Worm (Caenorhabditis elegans) whole organism, L4 larva: ENCODE data around the gene gcy-18.

Experiments
- D1046.2 ChIP-seq: fragments of 200-800 bp; sonication (Bioruptor generic); IDR thresholded peaks from 2 replicates; pipeline ENCODE4 v1.3.6; 2022; ENCODE audit warnings: missing genetic modification characterization, missing compliant biosample characterization
- F44E2.7 ChIP-seq: fragments of 200-800 bp; sonication (Bioruptor generic); IDR thresholded peaks from 2 replicates; pipeline ENCODE4 v2.1.2; 2022; ENCODE audit warnings: missing genetic modification characterization, missing compliant biosample characterization
- F49E8.2 ChIP-seq: sonication (generic microtip); optimal IDR thresholded peaks from 2 replicates; lab custom pipeline; 2016; ENCODE audit warnings: missing compliant biosample characterization, mild to moderate bottlenecking, missing genetic modification characterization, borderline replicate concordance
- Y48G9A.11 ChIP-seq: fragments of 200-800 bp; sonication (Bioruptor generic); IDR thresholded peaks from 2 replicates; pipeline ENCODE4 v1.3.6; 2022; ENCODE audit warnings: missing genetic modification reagents, missing genetic modification characterization, missing compliant biosample characterization
- aha-1 ChIP-seq: fragments of 150-350 bp; peaks from one replicate; lab custom pipeline; 2014; ENCODE audit warnings: missing biosample characterization, missing genetic modification characterization
- aly-2 ChIP-seq: sonication (generic microtip); optimal IDR thresholded peaks from 2 replicates; lab custom pipeline; 2018; ENCODE audit warnings: missing biosample characterization, missing genetic modification characterization
- ceh-20 ChIP-seq: fragments of 200-800 bp; sonication (Bioruptor generic); IDR thresholded peaks from 2 replicates; pipeline ENCODE4 v1.3.6; 2022; ENCODE audit warnings: missing genetic modification reagents, missing genetic modification characterization, missing compliant biosample characterization
- ceh-32 ChIP-seq: sonication (generic microtip); optimal IDR thresholded peaks from 2 replicates; lab custom pipeline; 2016; ENCODE audit warnings: mild to moderate bottlenecking, missing genetic modification characterization, missing compliant biosample characterization; ENCODE audit not compliant: poor library complexity
- daf-16 ChIP-seq, 3 experiments: sonication (generic microtip); optimal IDR thresholded peaks; 2 replicates each; lab custom pipeline; 2016 to 2017; ENCODE audit warnings: missing genetic modification characterization in 3 of 3, missing genetic modification reagents in 3 of 3, mild to moderate bottlenecking in 2 of 3, missing compliant biosample characterization in 2 of 3, missing biosample characterization in 1 of 3, moderate library complexity in 1 of 3
- dmd-6 ChIP-seq: fragments of 200-800 bp; sonication (Bioruptor generic); IDR thresholded peaks from 2 replicates; pipeline ENCODE4 v1.3.6; 2022; ENCODE audit warnings: missing genetic modification reagents, missing genetic modification characterization, missing compliant biosample characterization
- dve-1 ChIP-seq: sonication (generic microtip); optimal IDR thresholded peaks from 2 replicates; lab custom pipeline; 2017; ENCODE audit warnings: antibody characterized with exemption, mild to moderate bottlenecking, missing genetic modification characterization, missing compliant biosample characterization; ENCODE audit not compliant: insufficient read depth
- hlh-11 ChIP-seq: fragments of 200-800 bp; sonication (Bioruptor generic); optimal IDR thresholded peaks from 2 replicates; lab custom pipeline; 2018; ENCODE audit warnings: mild to moderate bottlenecking, missing genetic modification characterization, missing compliant biosample characterization
- hmg-1.1 ChIP-seq: fragments of 200-800 bp; sonication (Bioruptor generic); IDR thresholded peaks from 2 replicates; pipeline ENCODE4 v1.3.6; 2022; ENCODE audit warnings: missing genetic modification reagents, missing genetic modification characterization, missing compliant biosample characterization
- lin-1 ChIP-seq: fragments of 200-800 bp; sonication (Bioruptor generic); IDR thresholded peaks from 2 replicates; pipeline ENCODE4 v1.3.6; 2022; ENCODE audit warnings: missing genetic modification reagents, missing genetic modification characterization, missing compliant biosample characterization
- lin-15B ChIP-seq: fragments of 150-350 bp; sonication (generic microtip); optimal IDR thresholded peaks from 3 replicates; lab custom pipeline; 2014; ENCODE audit warnings: missing biosample characterization, missing genetic modification characterization
- lin-29 ChIP-seq: fragments of 200-800 bp; sonication (Bioruptor generic); IDR thresholded peaks from 2 replicates; pipeline ENCODE4 v1.3.6; 2022; ENCODE audit warnings: missing genetic modification reagents, missing genetic modification characterization, missing compliant biosample characterization
- lsy-2 ChIP-seq, 2 experiments: fragments of 150-350 bp in 1 of 2; sonication (generic microtip) in 1 of 2; optimal IDR thresholded peaks; 2 replicates each; lab custom pipeline; 2014 to 2017; ENCODE audit warnings: missing biosample characterization in 2 of 2, missing genetic modification characterization in 2 of 2
- madf-9 ChIP-seq: fragments of 200-800 bp; sonication (Bioruptor generic); conservative IDR thresholded peaks from 2 replicates; pipeline ENCODE4 v1.3.6; 2022; ENCODE audit warnings: missing genetic modification reagents, missing genetic modification characterization, missing compliant biosample characterization
- mdl-1 ChIP-seq, 2 experiments: fragments of 150-350 bp in 1 of 2; sonication (generic microtip) in 1 of 2; optimal IDR thresholded peaks; 2 replicates each; lab custom pipeline; 2014 to 2017; ENCODE audit warnings: missing biosample characterization in 2 of 2, missing genetic modification characterization in 2 of 2
- mep-1 ChIP-seq: fragments of 150-350 bp; sonication (generic microtip); optimal IDR thresholded peaks from 3 replicates; lab custom pipeline; 2014; ENCODE audit warnings: missing biosample characterization, missing genetic modification characterization
- mes-2 ChIP-seq: sonication (generic microtip); optimal IDR thresholded peaks from 2 replicates; lab custom pipeline; 2016; ENCODE audit warnings: missing genotype, mild to moderate bottlenecking, missing genetic modification characterization, missing compliant biosample characterization; ENCODE audit not compliant: poor library complexity, severe bottlenecking
- mxl-3 ChIP-seq: fragments of 200-800 bp; sonication (Bioruptor generic); optimal IDR thresholded peaks from 2 replicates; lab custom pipeline; 2018; ENCODE audit warnings: mild to moderate bottlenecking, missing genetic modification characterization, missing compliant biosample characterization
- nhr-25 ChIP-seq: sonication (generic microtip); optimal IDR thresholded peaks from 2 replicates; lab custom pipeline; 2017; ENCODE audit warnings: missing genetic modification characterization, mild to moderate bottlenecking, missing compliant biosample characterization, antibody characterized with exemption, moderate library complexity, borderline replicate concordance; ENCODE audit not compliant: insufficient read depth
- nhr-28 ChIP-seq: fragments of 150-350 bp; optimal IDR thresholded peaks from 2 replicates; lab custom pipeline; 2014; ENCODE audit warnings: missing biosample characterization, missing genetic modification characterization
- nhr-41 ChIP-seq: fragments of 200-800 bp; sonication (Bioruptor generic); IDR thresholded peaks from 2 replicates; pipeline ENCODE4 v1.3.6; 2022; ENCODE audit warnings: missing genetic modification reagents, missing genetic modification characterization, missing compliant biosample characterization
- nhr-42 ChIP-seq: fragments of 200-800 bp; sonication (Bioruptor generic); IDR thresholded peaks from 2 replicates; pipeline ENCODE4 v1.3.6; 2022; ENCODE audit warnings: missing genetic modification characterization, missing compliant biosample characterization
- rbr-2 ChIP-seq: sonication (generic microtip); optimal IDR thresholded peaks from 2 replicates; lab custom pipeline; 2016; ENCODE audit warnings: missing genotype, missing genetic modification characterization, missing compliant biosample characterization
- sdz-12 ChIP-seq: fragments of 200-800 bp; sonication (Bioruptor generic); optimal IDR thresholded peaks from 2 replicates; lab custom pipeline; 2018; ENCODE audit warnings: mild to moderate bottlenecking, missing genetic modification characterization, missing compliant biosample characterization
- set-16 ChIP-seq: fragments of 200-800 bp; sonication (Bioruptor generic); IDR thresholded peaks from 2 replicates; pipeline ENCODE4 v1.3.6; 2022; ENCODE audit warnings: missing genetic modification reagents, missing genetic modification characterization, missing compliant biosample characterization
- snpc-4 ChIP-seq: fragments of 150-350 bp; optimal IDR thresholded peaks from 2 replicates; lab custom pipeline; 2014; ENCODE audit warnings: missing biosample characterization, missing genetic modification characterization
- tag-97 ChIP-seq: fragments of 200-800 bp; sonication (Bioruptor generic); IDR thresholded peaks from 2 replicates; pipeline ENCODE4 v1.3.6; 2022; ENCODE audit warnings: missing genetic modification characterization, missing compliant biosample characterization
- unc-62 ChIP-seq, 3 experiments: fragments of 150-350 bp in 1 of 3; sonication (generic microtip); optimal IDR thresholded peaks in 2 of 3; peaks in 1 of 3; 1 replicate in 1 of 3; 2 replicates in 2 of 3; lab custom pipeline; 2014 to 2017; ENCODE audit warnings: missing biosample characterization in 3 of 3, missing genetic modification characterization in 3 of 3, missing genetic modification reagents in 3 of 3, missing genotype in 1 of 3
- zag-1 ChIP-seq: fragments of 150-350 bp; optimal IDR thresholded peaks from 2 replicates; lab custom pipeline; 2014; ENCODE audit warnings: missing biosample characterization, missing genetic modification characterization
- zip-11 ChIP-seq: fragments of 200-800 bp; sonication (Bioruptor generic); IDR thresholded peaks from 2 replicates; pipeline ENCODE4 v1.3.6; 2022; ENCODE audit warnings: missing genetic modification characterization, missing compliant biosample characterization
- zip-2 ChIP-seq: fragments of 150-350 bp; optimal IDR thresholded peaks from 2 replicates; lab custom pipeline; 2014; ENCODE audit warnings: missing biosample characterization, missing genetic modification characterization

The gcy-18 gene

ce11 chrIV:12842121-12842520, 17.8 kb upstream of the gcy-18 start (continued):
- TF ChIP-seq madf-9 (GFP tag; lab: Robert Waterston, UW) = no peak
- TF ChIP-seq lin-1 (GFP tag; lab: Robert Waterston, UW) = peak; percentile 94
- peak; percentile 98 for TF ChIP-seq dmd-6 (GFP tag; lab: Robert Waterston, UW)
- TF ChIP-seq mes-2 (tag; lab: Kevin White, UChicago) = no peak
- no peak for TF ChIP-seq D1046.2 (GFP tag; lab: Robert Waterston, UW)
- no peak for TF ChIP-seq zag-1
- TF ChIP-seq lin-29 (GFP tag; lab: Robert Waterston, UW) = no peak
- peak; percentile 57 for TF ChIP-seq mep-1
- TF ChIP-seq ceh-20 = 0 out of 2 replicates have a peak, but pooled peaks have one; percentile 28
- no peak for TF ChIP-seq snpc-4 (tag; lab: Kevin White, UChicago)

- TF ChIP-seq nhr-28 (no peak), ceh-32 (tag; lab: Kevin White, UChicago) (no peak), Y48G9A.11 (GFP tag; lab: Robert Waterston, UW) (no peak), hlh-11 (no peak), zip-11 (GFP tag; lab: Robert Waterston, UW) (no peak), mdl-1 (tag; optimal IDR thresholded peaks at IDR 0.05; lab: Kevin White, UChicago) (no peak), zip-2 (tag; lab: Kevin White, UChicago) (no peak), mep-1 (no peak), tag-97 (GFP tag; lab: Robert Waterston, UW) (no peak), lin-15B (tag; lab: Kevin White, UChicago) (no peak), F44E2.7 (no peak), mxl-3 (GFP tag; lab: Kevin White, UChicago) (no peak), rbr-2 (no peak), nhr-42 (GFP tag; lab: Robert Waterston, UW) (no peak), aly-2 (tag; lab: Kevin White, UChicago) (no peak), nhr-41 (GFP tag; lab: Robert Waterston, UW) (no peak)
Observed at ce11 chrIV:12842895-12843294, 17.0 kb upstream of the gcy-18 start.

ce11 chrIV:12845596-12845995, 14.3 kb upstream of the gcy-18 start, which contains the start of gene txt-19:
TSS of gene txt-19 (plus strand) at chrIV:12845899.
- TF ChIP-seq unc-62 (GFP tag; optimal IDR thresholded peaks at IDR 0.05 in 1 of 2; lab: Kevin White, UChicago) = no peak
- TF ChIP-seq unc-62 (tag; optimal IDR thresholded peaks at IDR 0.05; lab: Kevin White, UChicago) = no peak
- TF ChIP-seq set-16 (GFP tag; lab: Robert Waterston, UW) = peak; percentile 71
- peak; percentile 28 for TF ChIP-seq aha-1 (tag; lab: Kevin White, UChicago)
- TF ChIP-seq sdz-12 (GFP tag; lab: Kevin White, UChicago) = peak; percentile 5
- TF ChIP-seq mes-2 (tag; lab: Kevin White, UChicago) = no peak
- peak; percentile 21 for TF ChIP-seq rbr-2
- peak; percentile 16 for TF ChIP-seq hlh-11

ce11 chrIV:12849030-12849560, 10.8 kb upstream of the gcy-18 start, which contains the start of gene srf-3:
TSS of gene srf-3 (plus strand) at chrIV:12849510.
- TF ChIP-seq F49E8.2 (tag; lab: Kevin White, UChicago) (no peak), aha-1 (tag; lab: Kevin White, UChicago) (peak; percentile 41), mes-2 (tag; lab: Kevin White, UChicago) (peak; percentile 4), dve-1 (tag; lab: Kevin White, UChicago) (peak; percentile 24), daf-16 (GFP tag; optimal IDR thresholded peaks at IDR 0.05; lab: Kevin White, UChicago) (no peak), daf-16 (tag; optimal IDR thresholded peaks at IDR 0.05; lab: Kevin White, UChicago) (peak; percentile 12), nhr-25 (no peak), hmg-1.1 (GFP tag; lab: Robert Waterston, UW) (peak; percentile 32; the same call in 1 of the 2 replicates), lsy-2 (tag; optimal IDR thresholded peaks at IDR 0.05; lab: Kevin White, UChicago) (peak in 1 of 2 experiments; percentile 12)
